Fruit fly (Drosophila melanogaster) whole organism, embryonic: ENCODE results near the gene CG15725.

Experiments used
- Awh ChIP-seq: fragments of 200-800 bp; sonication (Bioruptor generic); IDR thresholded peaks from 2 replicates; pipeline ENCODE4, ENCODE4 v1.3.6; 2022; ENCODE audit warnings: missing biosample characterization, missing genetic modification characterization
- CG3407 ChIP-seq: fragments of 200-800 bp; sonication (Bioruptor generic); optimal IDR thresholded peaks from 2 replicates; lab custom pipeline; 2018; ENCODE audit warnings: missing biosample characterization, mild to moderate bottlenecking, missing genetic modification characterization
- CG4820 ChIP-seq: fragments of 200-800 bp; sonication (Bioruptor generic); optimal IDR thresholded peaks from 3 replicates; lab custom pipeline; 2016; ENCODE audit warnings: missing biosample characterization, missing genetic modification characterization
- CG7928 ChIP-seq: fragments of 200-800 bp; sonication (Bioruptor generic); optimal IDR thresholded peaks from 2 replicates; lab custom pipeline; 2017; ENCODE audit warnings: missing biosample characterization, mild to moderate bottlenecking, missing genetic modification characterization
- Hr39 ChIP-seq: fragments of >200 bp; optimal IDR thresholded peaks from 2 replicates; lab custom pipeline; 2017
- Max ChIP-seq: fragments of 200-800 bp; sonication (Bioruptor generic); optimal IDR thresholded peaks from 2 replicates; lab custom pipeline; 2016; ENCODE audit warnings: missing biosample characterization, mild to moderate bottlenecking, missing genetic modification characterization
- ac ChIP-seq: fragments of 200-800 bp; sonication (Bioruptor generic); optimal IDR thresholded peaks from 3 replicates; lab custom pipeline; 2017; ENCODE audit warnings: missing biosample characterization, mild to moderate bottlenecking, missing genetic modification characterization
- so ChIP-seq: fragments of 200-800 bp; sonication (Bioruptor generic); IDR thresholded peaks from 3 replicates; pipeline ENCODE4 v1.3.6; 2022; ENCODE audit warnings: missing biosample characterization, missing genetic modification characterization

DNA sequence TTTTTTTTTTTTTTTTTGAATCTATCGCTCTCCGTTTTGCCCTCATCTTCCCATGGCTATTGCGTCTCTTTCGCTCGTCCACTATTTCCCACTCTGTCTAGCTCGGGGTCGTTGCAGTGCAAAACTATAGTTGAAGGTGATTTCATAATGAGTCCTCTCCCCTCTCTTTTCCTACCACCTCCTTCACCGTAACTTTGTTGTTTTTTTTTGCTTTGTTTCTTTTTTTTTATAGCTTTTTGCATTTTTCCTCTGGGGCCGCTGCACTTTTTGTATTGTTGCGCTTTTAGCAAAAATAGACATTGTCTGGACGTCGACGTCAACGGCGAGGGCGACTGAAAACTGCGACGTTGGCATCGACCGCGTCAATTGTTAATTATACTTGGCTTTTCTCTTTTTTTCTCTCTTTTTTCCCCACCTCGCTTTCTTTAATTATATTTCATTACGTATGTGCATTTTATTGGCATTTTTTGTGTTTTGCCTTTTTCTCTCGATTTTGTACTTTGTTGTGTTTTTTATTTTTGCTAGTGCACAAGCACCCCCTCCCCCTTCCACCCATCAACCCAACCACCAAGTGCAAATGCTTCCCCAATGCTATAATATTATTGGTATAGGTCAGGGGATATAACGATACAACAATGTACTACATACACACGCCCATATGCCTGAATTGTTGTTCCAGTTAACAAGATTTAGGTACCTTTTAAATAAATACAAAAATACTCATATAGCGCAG lies 19.7 kb downstream of the CG15725 start:
- TF ChIP-seq CG3407 (GFP tag; lab: Kevin White, UChicago) (no peak), CG7928 (GFP tag; lab: Kevin White, UChicago) (no peak), so (no peak), CG4820 (GFP tag; lab: Kevin White, UChicago) (no peak), Max (GFP tag; lab: Kevin White, UChicago) (no peak), ac (GFP tag; lab: Kevin White, UChicago) (no peak), Awh (GFP tag; lab: Robert Waterston, UW) (no peak), Hr39 (lab: Kevin White, UChicago) (no peak)
